Worm (Caenorhabditis elegans) whole organism, early embryonic: ENCODE measurements around the gene col-161.

ENCODE experiments used
- B0310.2 ChIP-seq: sonication (generic microtip); optimal IDR thresholded peaks from 2 replicates; lab custom pipeline; 2016; ENCODE audit warnings: mild to moderate bottlenecking, missing genetic modification characterization, missing compliant biosample characterization
- F13C5.2 ChIP-seq: sonication (generic microtip); optimal IDR thresholded peaks from 2 replicates; lab custom pipeline; 2017; ENCODE audit warnings: mild to moderate bottlenecking, missing genetic modification characterization, inconsistent platforms, missing compliant biosample characterization
- ama-1 ChIP-seq: fragments of 150-350 bp; optimal IDR thresholded peaks from 2 replicates; lab custom pipeline; 2014
- ceh-13 ChIP-seq: fragments of 200-800 bp; sonication (Bioruptor generic); optimal IDR thresholded peaks from 2 replicates; lab custom pipeline; 2018; ENCODE audit warnings: mild to moderate bottlenecking, missing genetic modification characterization, missing compliant biosample characterization
- ceh-36 ChIP-seq: sonication (generic microtip); optimal IDR thresholded peaks from 2 replicates; lab custom pipeline; 2016; ENCODE audit warnings: missing genetic modification characterization, inconsistent platforms, missing compliant biosample characterization
- ets-7 ChIP-seq: sonication (generic microtip); optimal IDR thresholded peaks from 2 replicates; lab custom pipeline; 2016; ENCODE audit warnings: missing genotype, missing genetic modification characterization, missing compliant biosample characterization
- flt-1 ChIP-seq: fragments of 200-800 bp; sonication (Bioruptor generic); IDR thresholded peaks from 2 replicates; pipeline ENCODE4 v1.3.6; 2022; ENCODE audit warnings: missing genetic modification characterization, missing compliant biosample characterization
- hmbx-1 ChIP-seq: sonication (generic microtip); optimal IDR thresholded peaks from 2 replicates; lab custom pipeline; 2016; ENCODE audit warnings: mild to moderate bottlenecking, missing genetic modification characterization, missing compliant biosample characterization
- hmg-4 ChIP-seq: fragments of 200-800 bp; sonication (Bioruptor generic); optimal IDR thresholded peaks from 2 replicates; lab custom pipeline; 2018; ENCODE audit warnings: mild to moderate bottlenecking, missing genetic modification characterization, missing compliant biosample characterization
- hnd-1 ChIP-seq: sonication (generic microtip); optimal IDR thresholded peaks from 2 replicates; lab custom pipeline; 2016; ENCODE audit warnings: missing genetic modification characterization, missing compliant biosample characterization
- pes-1 ChIP-seq: fragments of 200-800 bp; sonication (Bioruptor generic); IDR thresholded peaks from 2 replicates; pipeline ENCODE4 v1.3.6; 2022; ENCODE audit warnings: missing genetic modification reagents, missing genetic modification characterization, missing compliant biosample characterization
- scrt-1 ChIP-seq: fragments of 200-800 bp; sonication (Bioruptor generic); IDR thresholded peaks from 2 replicates; pipeline ENCODE4 v1.3.6; 2022; ENCODE audit warnings: missing genetic modification characterization, missing compliant biosample characterization
- tbx-11 ChIP-seq: fragments of 200-800 bp; sonication (Bioruptor generic); IDR thresholded peaks from 2 replicates; pipeline ENCODE4 v1.3.6; 2022; ENCODE audit warnings: missing genetic modification characterization, missing compliant biosample characterization
- tra-4 ChIP-seq: sonication (generic microtip); optimal IDR thresholded peaks from 2 replicates; lab custom pipeline; 2017; ENCODE audit warnings: missing genetic modification characterization, missing compliant biosample characterization

DNA sequence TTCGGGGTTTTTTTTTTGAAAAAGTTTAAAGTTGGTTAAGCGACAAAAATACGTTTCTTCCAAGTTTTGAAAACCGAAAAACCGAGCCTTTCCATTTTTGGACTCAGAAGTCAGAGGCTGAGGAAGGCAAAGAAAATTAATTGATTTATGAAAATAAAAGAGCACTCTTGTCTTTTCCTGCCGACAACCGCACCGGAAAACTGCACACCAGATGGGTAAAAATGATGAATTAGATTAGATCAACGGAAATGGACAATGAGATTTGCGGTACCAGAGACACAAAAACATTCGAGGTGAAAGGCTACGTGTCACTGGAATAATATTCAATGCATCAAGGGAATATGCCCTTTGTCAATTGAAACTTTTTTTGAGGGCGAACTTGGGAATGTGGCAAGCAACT lies 23.3 kb downstream of the col-161 start:
- TF ChIP-seq scrt-1 = no peak
- TF ChIP-seq tbx-11 = no peak
- no peak for TF ChIP-seq flt-1 (GFP tag; lab: Robert Waterston, UW)
- no peak for TF ChIP-seq ama-1 (lab: Kevin White, UChicago)
- no peak for TF ChIP-seq hnd-1
- TF ChIP-seq hmbx-1 (tag; lab: Kevin White, UChicago) = no peak
- TF ChIP-seq pes-1 (GFP tag; lab: Robert Waterston, UW) = no peak
- TF ChIP-seq tra-4 = no peak
- TF ChIP-seq ceh-13 (GFP tag; lab: Kevin White, UChicago) = no peak
- no peak for TF ChIP-seq ceh-36 (tag; lab: Kevin White, UChicago)
- TF ChIP-seq B0310.2 (tag; lab: Kevin White, UChicago) = no peak
- TF ChIP-seq ets-7 (tag; lab: Kevin White, UChicago) = no peak
- TF ChIP-seq hmg-4 (GFP tag; lab: Kevin White, UChicago) = no peak
- TF ChIP-seq F13C5.2 = no peak
